Worm (Caenorhabditis elegans): ENCODE results near the gene C49A9.9.

DNA sequence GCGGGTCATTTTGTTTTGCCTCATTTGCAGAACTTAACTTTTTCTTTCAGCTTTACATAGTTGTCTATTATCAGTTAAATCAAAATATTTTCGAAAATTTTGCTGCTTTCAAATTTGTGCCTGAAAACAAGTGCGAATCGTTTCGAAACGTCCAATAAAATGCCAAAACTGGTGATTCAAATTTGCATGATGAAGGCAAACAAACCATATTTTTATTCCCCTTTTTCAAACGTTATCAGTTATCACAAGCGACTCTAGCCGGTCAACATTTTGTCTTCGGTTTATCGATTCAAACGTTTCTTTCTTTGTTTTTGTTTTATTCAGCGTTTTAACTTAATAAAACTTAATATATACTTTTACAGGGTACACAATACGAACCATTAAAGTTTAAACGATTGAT is 6.6 kb upstream of the C49A9.9 start, which contains the start of the genes ugt-24 and C49A9.6:
- TF ChIP-seq T07F8.4 (tag; optimal IDR thresholded peaks at IDR 0.05) (no peak), nfyb-1 (GFP tag; IDR thresholded peaks at IDR 0.05) (no peak), madf-8 (GFP tag; conservative IDR thresholded peaks at IDR 0.05) (no peak), dox-1 (GFP tag; IDR thresholded peaks at IDR 0.05) (no peak), mcd-1 (GFP tag; IDR thresholded peaks at IDR 0.05) (no peak)
